Fruit fly (Drosophila melanogaster) whole organism, prepupa: ENCODE data around the gene CG15390.

ENCODE experiments used
- CG10631 ChIP-seq: fragments of 200-800 bp; sonication (Bioruptor generic); optimal IDR thresholded peaks from 2 replicates; lab custom pipeline; 2016; ENCODE audit warnings: missing biosample characterization, missing genetic modification characterization
- CG11762 ChIP-seq: fragments of 200-800 bp; sonication (Bioruptor generic); optimal IDR thresholded peaks from 3 replicates; lab custom pipeline; 2016; ENCODE audit warnings: missing biosample characterization, missing genetic modification characterization; ENCODE audit not compliant: insufficient read depth
- CG11902 ChIP-seq: fragments of 200-800 bp; sonication (Bioruptor generic); optimal IDR thresholded peaks from 3 replicates; lab custom pipeline; 2016; ENCODE audit warnings: missing biosample characterization, missing genetic modification characterization
- CG15336 ChIP-seq: fragments of 200-800 bp; sonication (Bioruptor generic); IDR thresholded peaks from 2 replicates; pipeline ENCODE4 v1.3.6; 2022; ENCODE audit warnings: missing biosample characterization, missing genetic modification characterization
- CG16779 ChIP-seq: fragments of 200-800 bp; sonication (Bioruptor generic); optimal IDR thresholded peaks from 3 replicates; lab custom pipeline; 2017; ENCODE audit warnings: missing biosample characterization, mild to moderate bottlenecking, missing genetic modification characterization
- CG3032 ChIP-seq: fragments of 200-800 bp; optimal IDR thresholded peaks from 2 replicates; lab custom pipeline; 2019; ENCODE audit warnings: missing biosample characterization, mild to moderate bottlenecking, missing genetic modification characterization, moderate library complexity
- CG31627 ChIP-seq: fragments of 200-800 bp; sonication (Bioruptor generic); optimal IDR thresholded peaks from 3 replicates; lab custom pipeline; 2016; ENCODE audit warnings: missing biosample characterization, missing genetic modification characterization
- CG3919 ChIP-seq: fragments of 200-800 bp; sonication (Bioruptor generic); optimal IDR thresholded peaks from 3 replicates; lab custom pipeline; 2016; ENCODE audit warnings: missing biosample characterization, missing genetic modification characterization
- CG4318 ChIP-seq: fragments of 200-800 bp; sonication (Bioruptor generic); optimal IDR thresholded peaks from 3 replicates; lab custom pipeline; 2017; ENCODE audit warnings: missing biosample characterization, mild to moderate bottlenecking, missing genetic modification characterization
- CG6163 ChIP-seq: fragments of 200-800 bp; sonication (Bioruptor generic); IDR thresholded peaks from 3 replicates; pipeline ENCODE4 v1.3.6; 2022; ENCODE audit warnings: missing biosample characterization, missing genetic modification characterization
- CG8119 ChIP-seq: fragments of 200-800 bp; sonication (Bioruptor generic); IDR thresholded peaks from 3 replicates; pipeline ENCODE4 v1.3.6; 2022; ENCODE audit warnings: missing biosample characterization, missing genetic modification characterization
- CG9139 ChIP-seq: fragments of 200-800 bp; sonication (Bioruptor generic); optimal IDR thresholded peaks from 3 replicates; lab custom pipeline; 2017; ENCODE audit warnings: missing biosample characterization, mild to moderate bottlenecking, missing genetic modification characterization
- Eip75B ChIP-seq: fragments of 200-800 bp; sonication (Bioruptor generic); optimal IDR thresholded peaks from 3 replicates; lab custom pipeline; 2016; ENCODE audit warnings: missing biosample characterization, missing genetic modification characterization
- Eip78C ChIP-seq: fragments of 200-800 bp; sonication (Bioruptor generic); peaks from one replicate; lab custom pipeline; 2016; ENCODE audit warnings: missing biosample characterization, missing genetic modification characterization
- Eip93F ChIP-seq: fragments of 200-800 bp; sonication (Bioruptor generic); optimal IDR thresholded peaks from 2 replicates; lab custom pipeline; 2016; ENCODE audit warnings: missing biosample characterization, mild to moderate bottlenecking, missing genetic modification characterization
- Ets21C ChIP-seq: fragments of 200-800 bp; sonication (Bioruptor generic); optimal IDR thresholded peaks from 3 replicates; lab custom pipeline; 2016; ENCODE audit warnings: missing biosample characterization, missing genetic modification characterization
- Ets96B ChIP-seq: fragments of 200-800 bp; optimal IDR thresholded peaks from 2 replicates; lab custom pipeline; 2019; ENCODE audit warnings: missing biosample characterization, mild to moderate bottlenecking, missing genetic modification characterization, moderate library complexity
- Gug ChIP-seq: fragments of 200-800 bp; sonication (Bioruptor generic); IDR thresholded peaks from 2 replicates; pipeline ENCODE4 v1.3.6; 2022; ENCODE audit warnings: missing biosample characterization, missing genetic modification characterization
- Hr38 ChIP-seq: sonication (Bioruptor generic); optimal IDR thresholded peaks from 2 replicates; lab custom pipeline; 2016; ENCODE audit warnings: missing biosample characterization, missing genetic modification characterization
- Lpt ChIP-seq: fragments of 200-800 bp; sonication (Bioruptor generic); optimal IDR thresholded peaks from 3 replicates; lab custom pipeline; 2016; ENCODE audit warnings: missing biosample characterization, missing genetic modification characterization
- OdsH ChIP-seq: fragments of 200-800 bp; sonication (Bioruptor generic); optimal IDR thresholded peaks from 3 replicates; lab custom pipeline; 2016; ENCODE audit warnings: missing biosample characterization, missing genetic modification characterization
- Smox ChIP-seq: fragments of 200-800 bp; sonication (Bioruptor generic); optimal IDR thresholded peaks from 3 replicates; lab custom pipeline; 2016; ENCODE audit warnings: missing biosample characterization, missing genetic modification characterization
- Sox102F ChIP-seq: fragments of 200-800 bp; sonication (Bioruptor generic); optimal IDR thresholded peaks from 2 replicates; lab custom pipeline; 2016; ENCODE audit warnings: missing biosample characterization, mild to moderate bottlenecking, missing genetic modification characterization
- Sox14 ChIP-seq: fragments of 200-800 bp; sonication (Bioruptor generic); optimal IDR thresholded peaks from 3 replicates; lab custom pipeline; 2016; ENCODE audit warnings: missing biosample characterization, missing genetic modification characterization
- Sox15 ChIP-seq: fragments of 200-800 bp; sonication (Bioruptor generic); optimal IDR thresholded peaks from 3 replicates; lab custom pipeline; 2016; ENCODE audit warnings: missing biosample characterization, missing genetic modification characterization
- achi ChIP-seq: fragments of 200-800 bp; sonication (Bioruptor generic); optimal IDR thresholded peaks from 3 replicates; lab custom pipeline; 2016; ENCODE audit warnings: missing biosample characterization, missing genetic modification characterization
- acj6 ChIP-seq: fragments of 200-800 bp; sonication (Bioruptor generic); optimal IDR thresholded peaks from 3 replicates; lab custom pipeline; 2016; ENCODE audit warnings: missing biosample characterization, missing genetic modification characterization
- cyc ChIP-seq: fragments of 200-800 bp; sonication (Bioruptor generic); optimal IDR thresholded peaks from 3 replicates; lab custom pipeline; 2016; ENCODE audit warnings: missing biosample characterization, missing genetic modification characterization
- eg ChIP-seq: fragments of 200-800 bp; sonication (Bioruptor generic); IDR thresholded peaks from 3 replicates; pipeline ENCODE4 v1.3.6; 2022; ENCODE audit warnings: missing biosample characterization, missing genetic modification characterization
- fd59A ChIP-seq: fragments of 200-800 bp; sonication (Bioruptor generic); optimal IDR thresholded peaks from 2 replicates; lab custom pipeline; 2017; ENCODE audit warnings: missing biosample characterization, mild to moderate bottlenecking, missing genetic modification characterization, missing genetic modification reagents
- fd85E ChIP-seq: fragments of 200-800 bp; sonication (Bioruptor generic); optimal IDR thresholded peaks from 3 replicates; lab custom pipeline; 2016; ENCODE audit warnings: missing biosample characterization, missing genetic modification characterization
- fkh ChIP-seq: fragments of 200-800 bp; sonication (Bioruptor generic); optimal IDR thresholded peaks from 3 replicates; lab custom pipeline; 2017; ENCODE audit warnings: missing biosample characterization, mild to moderate bottlenecking, missing genetic modification characterization, moderate library complexity
- salr ChIP-seq, 2 experiments: fragments of 200-800 bp; sonication (Bioruptor generic); optimal IDR thresholded peaks; 3 replicates each; lab custom pipeline; 2016 to 2018; ENCODE audit warnings: missing biosample characterization in 2 of 2, missing genetic modification characterization in 2 of 2, mild to moderate bottlenecking in 1 of 2
- spab ChIP-seq: fragments of 200-800 bp; sonication (Bioruptor generic); optimal IDR thresholded peaks from 2 replicates; lab custom pipeline; 2017; ENCODE audit warnings: missing biosample characterization, mild to moderate bottlenecking, missing genetic modification characterization, missing genetic modification reagents
- ss ChIP-seq, 2 experiments: fragments of 200-800 bp; sonication (Bioruptor generic); optimal IDR thresholded peaks; 2 replicates in 1 of 2; 3 replicates in 1 of 2; lab custom pipeline; 2017 to 2018; ENCODE audit warnings: mild to moderate bottlenecking in 2 of 2, missing biosample characterization in 2 of 2, missing genetic modification characterization in 2 of 2, moderate library complexity in 1 of 2
- svp ChIP-seq: fragments of 200-800 bp; sonication (Bioruptor generic); peaks from one replicate; lab custom pipeline; 2016; ENCODE audit warnings: missing biosample characterization, missing genetic modification characterization
- topi ChIP-seq: fragments of 200-800 bp; sonication (Bioruptor generic); optimal IDR thresholded peaks from 3 replicates; lab custom pipeline; 2016; ENCODE audit warnings: missing biosample characterization, missing genetic modification characterization

The CG15390 gene

DNA sequence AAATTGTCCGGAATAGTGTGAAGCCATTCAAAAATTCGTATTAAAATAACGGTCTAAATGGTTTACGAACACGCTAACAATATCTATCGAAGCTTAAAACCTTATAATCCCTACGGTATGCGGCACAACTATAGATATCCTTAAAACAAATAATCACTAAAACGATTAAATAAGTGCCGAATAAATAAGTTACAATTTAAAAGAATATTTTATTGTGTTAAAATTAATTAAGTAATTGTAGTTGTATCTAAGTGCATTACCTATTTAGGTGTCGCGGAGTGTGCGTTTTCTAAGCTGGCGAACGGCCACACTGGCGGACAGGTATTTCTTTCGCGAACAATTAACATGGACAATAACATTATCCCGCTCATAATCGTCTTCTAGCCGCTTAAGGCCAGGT, 6.3 kb downstream of the CG15390 start, which contains the start of gene Eogt (continued):
- TF ChIP-seq Eip75B (GFP tag; lab: Kevin White, UChicago) (peak; percentile 89), CG31627 (GFP tag; lab: Kevin White, UChicago) (peak; percentile 93), CG3919 (GFP tag; lab: Kevin White, UChicago) (peak; percentile 91), svp (peak; percentile 97), Ets96B (tag; lab: Kevin White, UChicago) (peak; percentile 97), Hr38 (GFP tag; lab: Kevin White, UChicago) (no peak), CG9139 (peak; percentile 80), eg (GFP tag; lab: Robert Waterston, UW) (peak; percentile 99), Eip78C (peak; percentile 98), OdsH (GFP tag; lab: Kevin White, UChicago) (peak; percentile 96), salr (GFP tag; optimal IDR thresholded peaks at IDR 0.05; lab: Kevin White, UChicago) (peak; percentile 84 to 96), CG3032 (tag; lab: Kevin White, UChicago) (peak; percentile 98), CG15336 (GFP tag; lab: Robert Waterston, UW) (peak; percentile 96), Smox (GFP tag; lab: Kevin White, UChicago) (peak; percentile 92), Gug (GFP tag; lab: Robert Waterston, UW) (peak; percentile 95), CG10631 (peak; percentile 95), fd59A (GFP tag; lab: Kevin White, UChicago) (peak; percentile 94), Sox14 (GFP tag; lab: Kevin White, UChicago) (peak; percentile 94), Ets21C (GFP tag; lab: Kevin White, UChicago) (peak; percentile 86), ss (GFP tag; optimal IDR thresholded peaks at IDR 0.05; lab: Kevin White, UChicago) (peak in 1 of 2 experiments; percentile 92), CG6163 (GFP tag; lab: Robert Waterston, UW) (peak; percentile 98), topi (peak; percentile 90), CG8119 (GFP tag; lab: Robert Waterston, UW) (peak; percentile 96), achi (GFP tag; lab: Kevin White, UChicago) (peak; percentile 90), CG11762 (peak; percentile 65), Sox15 (GFP tag; lab: Kevin White, UChicago) (peak; percentile 96), cyc (GFP tag; lab: Kevin White, UChicago) (peak; percentile 91), Sox102F (GFP tag; lab: Kevin White, UChicago) (peak; percentile 88), spab (GFP tag; lab: Kevin White, UChicago) (peak; percentile 89), CG4318 (GFP tag; lab: Kevin White, UChicago) (peak; percentile 89), CG16779 (tag; lab: Kevin White, UChicago) (peak; percentile 88), acj6 (GFP tag; lab: Kevin White, UChicago) (peak; percentile 95), Lpt (GFP tag; lab: Kevin White, UChicago) (peak; percentile 89), Eip93F (GFP tag; lab: Kevin White, UChicago) (peak; percentile 83), fd85E (GFP tag; lab: Kevin White, UChicago) (peak; percentile 43), CG11902 (GFP tag; lab: Kevin White, UChicago) (peak; percentile 93)

DNA sequence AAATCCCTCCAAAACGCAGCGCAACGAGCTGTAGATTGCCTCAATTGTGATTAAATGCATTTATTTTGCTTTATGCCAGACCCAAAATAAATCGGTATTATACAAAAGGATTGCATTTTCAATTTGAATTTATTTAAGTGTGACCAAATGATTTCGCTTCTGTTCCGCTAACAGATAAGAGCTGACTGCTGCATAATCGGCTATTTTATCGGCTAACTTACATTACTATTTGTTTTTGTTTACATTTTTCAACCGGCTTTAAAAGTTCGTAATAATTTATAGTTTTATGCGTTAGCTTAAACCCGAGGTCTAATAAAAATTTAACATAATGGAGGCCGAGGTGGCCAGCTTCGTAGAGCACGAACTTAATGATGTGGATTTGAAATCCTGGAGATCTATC, 8.5 kb downstream of the CG15390 start, which contains the start of gene PIG-Wa:
Gene PIG-Wa (plus strand): TSS at position 232 of the 400 bp plus-strand sequence.
- TF ChIP-seq Sox14 (GFP tag; lab: Kevin White, UChicago) (peak; percentile 27), salr (GFP tag; optimal IDR thresholded peaks at IDR 0.05; lab: Kevin White, UChicago) (no peak), fkh (GFP tag; lab: Kevin White, UChicago) (peak; percentile 90)

DNA sequence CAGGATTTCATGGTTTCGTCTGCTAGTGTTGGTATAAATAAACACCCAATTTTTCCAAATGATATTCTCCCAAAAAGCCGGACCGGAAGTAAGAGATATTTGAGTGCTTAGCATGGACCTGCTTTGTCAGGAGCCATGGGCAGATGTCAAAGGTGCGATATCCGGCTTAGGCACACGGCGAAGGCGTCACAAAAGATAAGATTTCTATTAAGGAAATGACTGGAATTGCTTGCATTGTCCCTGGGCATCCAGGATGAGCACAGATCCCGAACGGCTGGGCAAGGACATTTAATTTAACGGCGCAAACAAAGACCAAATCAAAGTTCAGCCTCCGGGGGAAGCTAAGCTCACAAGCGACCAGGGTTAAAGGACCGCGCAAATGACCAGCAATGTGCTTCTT, 11.2 kb downstream of the CG15390 start, which contains the start of gene CG3557:
Gene CG3557 (minus strand): TSS at position 101 of the 400 bp plus-strand sequence.
- TF ChIP-seq svp: no peak
- TF ChIP-seq eg (GFP tag; lab: Robert Waterston, UW): no peak
- no peak for TF ChIP-seq Eip75B (GFP tag; lab: Kevin White, UChicago)
- no peak for TF ChIP-seq Eip93F (GFP tag; lab: Kevin White, UChicago)
- TF ChIP-seq fd85E (GFP tag; lab: Kevin White, UChicago): no peak
